Worm (Caenorhabditis elegans) whole organism, L2 larva: ENCODE data around the gene nadk-1.

Source experiments
- C34F6.9 ChIP-seq: fragments of 150-350 bp; optimal IDR thresholded peaks from 2 replicates; lab custom pipeline; 2014; ENCODE audit warnings: missing biosample characterization, missing genetic modification characterization
- F13H6.1 ChIP-seq: sonication (generic microtip); optimal IDR thresholded peaks from 2 replicates; lab custom pipeline; 2016; ENCODE audit warnings: missing genetic modification characterization, missing compliant biosample characterization
- R02D3.7 ChIP-seq: fragments of 150-350 bp; optimal IDR thresholded peaks from 2 replicates; lab custom pipeline; 2014; ENCODE audit warnings: missing biosample characterization, missing genetic modification characterization
- Y55F3AM.14 ChIP-seq: fragments of 200-800 bp; sonication (Bioruptor generic); optimal IDR thresholded peaks from 2 replicates; lab custom pipeline; 2018; ENCODE audit warnings: mild to moderate bottlenecking, missing genetic modification characterization, missing compliant biosample characterization
- aly-2 ChIP-seq: fragments of 150-350 bp; optimal IDR thresholded peaks from 2 replicates; lab custom pipeline; 2014; ENCODE audit warnings: missing biosample characterization, missing genetic modification characterization
- ama-1 ChIP-seq: fragments of 150-350 bp; optimal IDR thresholded peaks from 2 replicates; lab custom pipeline; 2018; ENCODE audit warnings: inconsistent platforms
- blmp-1 ChIP-seq: sonication (generic microtip); optimal IDR thresholded peaks from 2 replicates; lab custom pipeline; 2017; ENCODE audit warnings: missing genetic modification characterization, mild to moderate bottlenecking, missing compliant biosample characterization, antibody characterized with exemption, moderate library complexity; ENCODE audit not compliant: insufficient read depth
- ceh-16 ChIP-seq: fragments of 150-350 bp; optimal IDR thresholded peaks from 2 replicates; lab custom pipeline; 2014; ENCODE audit warnings: missing biosample characterization, missing genetic modification characterization
- ceh-82 ChIP-seq: fragments of 150-350 bp; optimal IDR thresholded peaks from 2 replicates; lab custom pipeline; 2014; ENCODE audit warnings: missing biosample characterization, missing genetic modification characterization
- crh-2 ChIP-seq: sonication (generic microtip); optimal IDR thresholded peaks from 2 replicates; lab custom pipeline; 2017; ENCODE audit warnings: missing biosample characterization, missing genetic modification characterization
- dmd-4 ChIP-seq: sonication (generic microtip); optimal IDR thresholded peaks from 2 replicates; lab custom pipeline; 2017; ENCODE audit warnings: missing biosample characterization, missing genetic modification characterization
- egl-27 ChIP-seq: sonication (generic microtip); optimal IDR thresholded peaks from 3 replicates; lab custom pipeline; 2017; ENCODE audit warnings: missing biosample characterization, missing genetic modification reagents, missing genetic modification characterization
- elt-3 ChIP-seq: sonication (generic microtip); optimal IDR thresholded peaks from 2 replicates; lab custom pipeline; 2017; ENCODE audit warnings: missing biosample characterization, missing genetic modification characterization
- fos-1 ChIP-seq: fragments of 150-350 bp; optimal IDR thresholded peaks from 2 replicates; lab custom pipeline; 2014; ENCODE audit warnings: missing biosample characterization, missing genetic modification characterization
- gmeb-1 ChIP-seq: fragments of 150-350 bp; optimal IDR thresholded peaks from 2 replicates; lab custom pipeline; 2014; ENCODE audit warnings: missing biosample characterization, missing genetic modification characterization
- lin-11 ChIP-seq: fragments of 150-350 bp; sonication (generic microtip); optimal IDR thresholded peaks from 2 replicates; lab custom pipeline; 2014; ENCODE audit warnings: missing biosample characterization, missing genetic modification characterization, inconsistent platforms, mixed read lengths
- lin-13 ChIP-seq: fragments of 150-350 bp; optimal IDR thresholded peaks from 2 replicates; lab custom pipeline; 2014; ENCODE audit warnings: missing biosample characterization, missing genetic modification reagents, missing genetic modification characterization
- lin-39 ChIP-seq: fragments of 150-350 bp; optimal IDR thresholded peaks from 2 replicates; lab custom pipeline; 2014; ENCODE audit warnings: missing biosample characterization, missing genetic modification reagents, missing genetic modification characterization
- lsy-2 ChIP-seq, 2 experiments: fragments of 150-350 bp in 1 of 2; sonication (generic microtip) in 1 of 2; optimal IDR thresholded peaks; 2 replicates each; lab custom pipeline; 2014 to 2017; ENCODE audit warnings: missing biosample characterization in 2 of 2, missing genetic modification characterization in 2 of 2
- mab-5 ChIP-seq: fragments of 150-350 bp; optimal IDR thresholded peaks from 2 replicates; lab custom pipeline; 2014; ENCODE audit warnings: missing biosample characterization, missing genetic modification characterization
- mbf-1 ChIP-seq: sonication (generic microtip); optimal IDR thresholded peaks from 2 replicates; lab custom pipeline; 2017; ENCODE audit warnings: missing biosample characterization, missing genetic modification characterization
- mdl-1 ChIP-seq, 2 experiments: fragments of 150-350 bp in 1 of 2; sonication (generic microtip) in 1 of 2; optimal IDR thresholded peaks; 2 replicates each; lab custom pipeline; 2017; ENCODE audit warnings: missing biosample characterization in 2 of 2, missing genetic modification characterization in 2 of 2
- nhr-10 ChIP-seq: sonication (generic microtip); optimal IDR thresholded peaks from 2 replicates; lab custom pipeline; 2017; ENCODE audit warnings: missing biosample characterization, missing genetic modification characterization
- nhr-11 ChIP-seq: fragments of 150-350 bp; optimal IDR thresholded peaks from 2 replicates; lab custom pipeline; 2014; ENCODE audit warnings: missing biosample characterization, missing genetic modification characterization
- nhr-12 ChIP-seq: fragments of 150-350 bp; optimal IDR thresholded peaks from 2 replicates; lab custom pipeline; 2014; ENCODE audit warnings: missing biosample characterization, missing genetic modification characterization
- nhr-129 ChIP-seq: fragments of 150-350 bp; optimal IDR thresholded peaks from 2 replicates; lab custom pipeline; 2014; ENCODE audit warnings: missing biosample characterization, missing genetic modification characterization
- nhr-21 ChIP-seq: fragments of 150-350 bp; optimal IDR thresholded peaks from 2 replicates; lab custom pipeline; 2014; ENCODE audit warnings: missing biosample characterization, missing genetic modification characterization
- nhr-23 ChIP-seq: fragments of 150-350 bp; optimal IDR thresholded peaks from 2 replicates; lab custom pipeline; 2014; ENCODE audit warnings: missing biosample characterization, missing genetic modification reagents, missing genetic modification characterization
- nhr-237 ChIP-seq: fragments of 150-350 bp; optimal IDR thresholded peaks from 2 replicates; lab custom pipeline; 2014; ENCODE audit warnings: missing biosample characterization, missing genetic modification characterization
- nhr-25 ChIP-seq: fragments of 150-350 bp; sonication (generic microtip); optimal IDR thresholded peaks from 3 replicates; lab custom pipeline; 2014; ENCODE audit warnings: missing biosample characterization, missing genetic modification characterization
- nhr-77 ChIP-seq: fragments of 150-350 bp; optimal IDR thresholded peaks from 2 replicates; lab custom pipeline; 2014; ENCODE audit warnings: missing biosample characterization, missing genetic modification characterization
- sem-4 ChIP-seq: fragments of 150-350 bp; optimal IDR thresholded peaks from 2 replicates; lab custom pipeline; 2014; ENCODE audit warnings: missing biosample characterization, missing genetic modification reagents, missing genetic modification characterization
- sma-3 ChIP-seq: sonication (generic microtip); optimal IDR thresholded peaks from 2 replicates; lab custom pipeline; 2016; ENCODE audit warnings: missing genetic modification reagents, missing genetic modification characterization, missing compliant biosample characterization
- sma-9 ChIP-seq, 2 experiments: fragments of 150-350 bp in 1 of 2; sonication (generic microtip) in 1 of 2; optimal IDR thresholded peaks; 2 replicates each; lab custom pipeline; 2014 to 2016; ENCODE audit warnings: missing genetic modification characterization in 2 of 2, mild to moderate bottlenecking in 1 of 2, missing biosample characterization in 1 of 2, missing compliant biosample characterization in 1 of 2, missing genetic modification reagents in 1 of 2, moderate library complexity in 1 of 2
- snpc-4 ChIP-seq: fragments of 150-350 bp; optimal IDR thresholded peaks from 2 replicates; lab custom pipeline; 2014; ENCODE audit warnings: missing biosample characterization, missing genetic modification characterization
- unc-39 ChIP-seq: fragments of 150-350 bp; optimal IDR thresholded peaks from 2 replicates; lab custom pipeline; 2014; ENCODE audit warnings: missing biosample characterization, missing genetic modification characterization
- unc-55 ChIP-seq: fragments of 150-350 bp; sonication (generic microtip); optimal IDR thresholded peaks from 3 replicates; lab custom pipeline; 2014; ENCODE audit warnings: missing biosample characterization, missing genetic modification reagents, missing genetic modification characterization
- zag-1 ChIP-seq: fragments of 150-350 bp; optimal IDR thresholded peaks from 2 replicates; lab custom pipeline; 2014; ENCODE audit warnings: missing biosample characterization, missing genetic modification characterization
- ztf-1 ChIP-seq: fragments of 200-800 bp; sonication (Bioruptor generic); conservative IDR thresholded peaks from 2 replicates; pipeline ENCODE4 v1.3.6; 2022; ENCODE audit warnings: missing genetic modification characterization, missing compliant biosample characterization
- ztf-4 ChIP-seq: fragments of 150-350 bp; optimal IDR thresholded peaks from 2 replicates; lab custom pipeline; 2014; ENCODE audit warnings: missing biosample characterization, missing genetic modification characterization

nadk-1 gene

ce11 chrIV:1496017-1496678 is 39.3 kb downstream of the nadk-1 start, which contains the start of gene npp-20 (continued):
- TF ChIP-seq F13H6.1 (tag; lab: Kevin White, UChicago) = peak; percentile 24
- TF ChIP-seq lin-39 = no peak
- no peak for TF ChIP-seq R02D3.7
- TF ChIP-seq lin-11 (tag; lab: Kevin White, UChicago) = no peak
- TF ChIP-seq nhr-10 (tag; lab: Kevin White, UChicago) = no peak
- TF ChIP-seq ceh-16 = no peak
- TF ChIP-seq egl-27 (tag; lab: Kevin White, UChicago) = peak; percentile 7
- TF ChIP-seq blmp-1 (tag; lab: Kevin White, UChicago) = no peak
- peak; percentile 60 for TF ChIP-seq unc-55
- peak; percentile 78 for TF ChIP-seq crh-2 (tag; lab: Kevin White, UChicago)
- TF ChIP-seq C34F6.9 (tag; lab: Kevin White, UChicago) = peak; percentile 81
- TF ChIP-seq mdl-1 (tag; optimal IDR thresholded peaks at IDR 0.05; lab: Kevin White, UChicago) = no peak
- peak; percentile 20 for TF ChIP-seq snpc-4
- no peak for TF ChIP-seq aly-2 (tag; lab: Kevin White, UChicago)
- no peak for TF ChIP-seq nhr-23 (tag; lab: Kevin White, UChicago)

DNA sequence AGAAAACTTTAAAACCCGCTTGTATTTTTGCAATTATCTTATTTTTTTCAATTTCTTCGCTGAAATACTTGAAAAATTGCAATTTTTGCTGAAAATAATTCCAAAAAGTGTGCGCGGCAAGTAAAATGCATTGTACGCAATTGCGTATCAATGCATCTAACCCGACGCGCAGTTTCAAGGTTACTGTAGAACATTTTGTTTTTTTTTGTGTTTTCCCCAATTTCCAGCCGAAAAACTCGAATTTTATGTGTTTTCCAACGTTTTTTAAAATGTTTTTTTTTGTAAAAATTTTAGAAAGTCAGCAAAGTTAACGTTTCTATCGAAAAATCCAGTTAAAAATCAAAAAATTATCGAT is 39.8 kb downstream of the nadk-1 start:
- TF ChIP-seq ama-1 (no peak), ceh-82 (tag; lab: Kevin White, UChicago) (no peak), nhr-25 (tag; lab: Kevin White, UChicago) (no peak), zag-1 (tag; lab: Kevin White, UChicago) (no peak), ztf-4 (tag; lab: Kevin White, UChicago) (no peak), nhr-23 (tag; lab: Kevin White, UChicago) (no peak), nhr-21 (tag; lab: Kevin White, UChicago) (no peak), C34F6.9 (tag; lab: Kevin White, UChicago) (no peak), egl-27 (tag; lab: Kevin White, UChicago) (no peak), nhr-10 (tag; lab: Kevin White, UChicago) (no peak), aly-2 (tag; lab: Kevin White, UChicago) (no peak), elt-3 (tag; lab: Kevin White, UChicago) (no peak), R02D3.7 (no peak), mbf-1 (tag; lab: Kevin White, UChicago) (no peak), crh-2 (tag; lab: Kevin White, UChicago) (no peak), ceh-16 (no peak), lin-11 (tag; lab: Kevin White, UChicago) (no peak), unc-55 (no peak), F13H6.1 (tag; lab: Kevin White, UChicago) (no peak)

- TF ChIP-seq blmp-1 (tag; lab: Kevin White, UChicago) = no peak
- peak; percentile 62 for TF ChIP-seq mab-5 (tag; lab: Kevin White, UChicago)
- no peak for TF ChIP-seq ceh-16
- no peak for TF ChIP-seq ztf-1 (GFP tag; lab: Robert Waterston, UW)
- no peak for TF ChIP-seq dmd-4 (tag; lab: Kevin White, UChicago)
- TF ChIP-seq nhr-11 = no peak
- peak; percentile 66 for TF ChIP-seq crh-2 (tag; lab: Kevin White, UChicago)
- TF ChIP-seq mdl-1 (tag; optimal IDR thresholded peaks at IDR 0.05; lab: Kevin White, UChicago) = peak; percentile 85 to 90
- TF ChIP-seq fos-1 (tag; lab: Kevin White, UChicago) = peak; percentile 25
- no peak for TF ChIP-seq sem-4
- peak; percentile 55 for TF ChIP-seq unc-55
- TF ChIP-seq nhr-12 (tag; lab: Kevin White, UChicago) = no peak
- TF ChIP-seq F13H6.1 (tag; lab: Kevin White, UChicago) = peak; percentile 51
- no peak for TF ChIP-seq R02D3.7
- TF ChIP-seq nhr-23 (tag; lab: Kevin White, UChicago) = no peak
- peak in 1 of 2 experiments; percentile 78 for TF ChIP-seq lsy-2 (tag; optimal IDR thresholded peaks at IDR 0.05; lab: Kevin White, UChicago)
- TF ChIP-seq lin-39 = no peak
- TF ChIP-seq ama-1 = peak; percentile 25
- no peak for TF ChIP-seq Y55F3AM.14 (GFP tag; lab: Kevin White, UChicago)
- TF ChIP-seq nhr-25 (tag; lab: Kevin White, UChicago) = peak; percentile 44
- peak; percentile 80 for TF ChIP-seq C34F6.9 (tag; lab: Kevin White, UChicago)
- no peak for TF ChIP-seq nhr-77 (tag; lab: Kevin White, UChicago)
- TF ChIP-seq mbf-1 (tag; lab: Kevin White, UChicago) = no peak
- TF ChIP-seq snpc-4 = peak; percentile 18
- TF ChIP-seq nhr-21 (tag; lab: Kevin White, UChicago) = peak; percentile 21
- TF ChIP-seq egl-27 (tag; lab: Kevin White, UChicago) = no peak
- TF ChIP-seq sma-3 (GFP tag; lab: Kevin White, UChicago) = peak; percentile 60
- TF ChIP-seq elt-3 (tag; lab: Kevin White, UChicago) = no peak
- peak; percentile 47 for TF ChIP-seq gmeb-1 (tag; lab: Kevin White, UChicago)
- TF ChIP-seq nhr-129 (tag; lab: Kevin White, UChicago) = peak; percentile 67
- TF ChIP-seq nhr-237 = no peak
- peak; percentile 5 for TF ChIP-seq lin-11 (tag; lab: Kevin White, UChicago)
- no peak for TF ChIP-seq sma-9 (GFP tag; optimal IDR thresholded peaks at IDR 0.05; lab: Kevin White, UChicago)
- TF ChIP-seq sma-9 (tag; optimal IDR thresholded peaks at IDR 0.05; lab: Kevin White, UChicago) = no peak
- no peak for TF ChIP-seq unc-39 (tag; lab: Kevin White, UChicago)
- peak; percentile 58 for TF ChIP-seq lin-13 (GFP tag; lab: Kevin White, UChicago)
- no peak for TF ChIP-seq ceh-82 (tag; lab: Kevin White, UChicago)
Observed at ce11 chrIV:1497448-1497847, 40.6 kb downstream of the nadk-1 start, which contains the start of gene hxk-3. Gene hxk-3, plus strand, starts transcription at chrIV:1497626.
